Fruit fly (Drosophila melanogaster): ENCODE measurements around the gene CG2258.

The CG2258 gene

DNA sequence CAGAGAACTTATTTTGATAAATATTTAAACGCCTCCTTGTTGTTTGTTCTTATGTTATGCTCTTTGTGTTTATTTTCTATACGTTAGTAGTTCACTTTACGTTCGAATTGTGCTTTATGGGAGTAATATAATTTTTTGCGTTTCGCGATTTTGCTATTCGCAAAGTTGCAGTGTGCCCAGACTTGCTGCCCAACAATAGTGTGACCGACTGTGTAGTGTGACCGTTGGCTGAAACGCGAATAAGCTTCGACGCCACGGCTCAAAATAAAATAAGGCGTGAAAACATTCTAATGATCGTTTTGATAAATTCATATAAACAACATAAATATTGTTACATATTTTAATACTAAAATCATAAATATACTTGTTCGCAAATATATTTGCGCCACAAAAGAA lies 40.2 kb upstream of the CG2258 start, which contains the start of gene Smox:
Gene Smox, minus strand, starts transcription at position 213 of the 396 bp plus-strand sequence.
- TF ChIP-seq CG1620 (GFP tag; optimal IDR thresholded peaks at IDR 0.05) (no peak), CG11617 (GFP tag; optimal IDR thresholded peaks at IDR 0.05) (no peak), CG14711 (tag; optimal IDR thresholded peaks at IDR 0.05) (peak; percentile 22), ovo (GFP tag; optimal IDR thresholded peaks at IDR 0.05) (no peak), pad (GFP tag; optimal IDR thresholded peaks at IDR 0.05) (no peak), CG33017 (tag; optimal IDR thresholded peaks at IDR 0.05) (peak; percentile 18), CG5204 (GFP tag; optimal IDR thresholded peaks at IDR 0.05) (no peak)

DNA sequence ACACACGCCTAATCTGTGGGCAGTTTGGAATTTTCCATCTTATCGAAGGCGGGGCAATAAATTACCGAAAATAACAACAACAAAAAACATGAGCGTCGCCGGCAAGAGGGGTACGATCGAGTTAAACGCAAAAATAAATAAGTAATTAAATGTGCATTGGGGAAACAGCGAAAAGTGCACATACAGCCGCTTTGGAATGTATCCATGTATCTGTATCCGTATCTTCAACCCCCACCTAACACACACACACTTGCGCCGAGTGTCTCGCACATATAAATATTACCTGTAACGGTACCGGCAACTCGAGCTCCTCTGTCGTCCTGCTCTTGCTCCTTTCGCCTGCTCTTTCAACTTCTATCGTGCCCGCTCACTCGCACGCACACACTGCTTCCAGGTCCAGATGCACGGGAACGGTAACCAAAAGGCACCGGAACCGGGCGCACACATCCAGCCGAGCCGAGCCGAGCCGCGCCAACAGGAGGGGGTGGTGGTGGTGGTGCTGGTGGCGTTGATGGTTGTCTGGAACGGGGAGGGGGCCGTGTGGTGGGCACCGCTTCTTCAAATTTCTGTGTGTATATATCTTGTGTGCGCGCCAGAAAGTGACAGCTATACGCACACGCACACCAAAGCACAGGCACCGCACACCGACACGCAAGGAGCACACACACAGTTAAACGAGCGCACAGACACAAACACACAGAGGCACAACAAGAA lies 39.6 kb upstream of the CG2258 start:
- TF ChIP-seq cnc (optimal IDR thresholded peaks at IDR 0.05): no peak
- no peak for TF ChIP-seq Hr96 (GFP tag; optimal IDR thresholded peaks at IDR 0.05)
- TF ChIP-seq CG12768 (GFP tag; optimal IDR thresholded peaks at IDR 0.05): peak; percentile 38
- TF ChIP-seq Clk (GFP tag; optimal IDR thresholded peaks at IDR 0.05): no peak
- peak; percentile 57 for TF ChIP-seq CG11617 (GFP tag; optimal IDR thresholded peaks at IDR 0.05)
- TF ChIP-seq bab1 (GFP tag; optimal IDR thresholded peaks at IDR 0.05): no peak
- TF ChIP-seq toe (GFP tag; optimal IDR thresholded peaks at IDR 0.05): no peak
- TF ChIP-seq cic (GFP tag; optimal IDR thresholded peaks at IDR 0.05): peak; percentile 43
- peak; percentile 16 for TF ChIP-seq CG7101 (tag; optimal IDR thresholded peaks at IDR 0.05)
- no peak for TF ChIP-seq CG33017 (tag; optimal IDR thresholded peaks at IDR 0.05)
- no peak for TF ChIP-seq CG14711 (tag; optimal IDR thresholded peaks at IDR 0.05)
- peak; percentile 97 for TF ChIP-seq ovo (GFP tag; optimal IDR thresholded peaks at IDR 0.05)
- TF ChIP-seq Crg-1 (GFP tag; optimal IDR thresholded peaks at IDR 0.05): peak; percentile 8
- TF ChIP-seq pad (GFP tag; optimal IDR thresholded peaks at IDR 0.05): peak; percentile 98
- TF ChIP-seq Mnt (GFP tag; optimal IDR thresholded peaks at IDR 0.05): peak; percentile 44
- peak; percentile 84 for TF ChIP-seq tj (GFP tag; optimal IDR thresholded peaks at IDR 0.05)
- TF ChIP-seq CG7045 (GFP tag; optimal IDR thresholded peaks at IDR 0.05): no peak

DNA sequence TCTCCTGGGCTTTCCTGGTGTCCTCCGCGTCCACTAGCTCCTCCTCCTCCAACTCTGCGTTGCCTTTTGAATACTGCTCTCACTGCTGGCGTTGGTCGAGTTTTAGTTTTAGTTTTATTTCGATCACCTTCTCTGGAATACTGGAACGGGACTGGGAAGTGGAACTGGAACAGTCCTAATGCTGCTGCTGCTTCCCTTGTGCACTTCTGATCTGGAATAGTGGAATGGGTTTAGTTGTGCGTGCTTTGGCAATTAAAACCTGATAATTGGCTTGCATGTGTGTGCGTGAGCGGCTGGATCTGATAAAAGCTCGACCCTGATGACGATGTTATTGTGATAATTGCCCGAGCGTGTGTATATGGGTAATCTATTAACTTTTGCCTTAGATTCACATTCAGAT lies 38.8 kb upstream of the CG2258 start:
- no peak for TF ChIP-seq CG7101 (tag; optimal IDR thresholded peaks at IDR 0.05)
- TF ChIP-seq Crg-1 (GFP tag; optimal IDR thresholded peaks at IDR 0.05): no peak
- TF ChIP-seq CG1620 (GFP tag; optimal IDR thresholded peaks at IDR 0.05): no peak
- no peak for TF ChIP-seq CG7045 (GFP tag; optimal IDR thresholded peaks at IDR 0.05)
- no peak for TF ChIP-seq Hr96 (GFP tag; optimal IDR thresholded peaks at IDR 0.05)
- TF ChIP-seq pad (GFP tag; optimal IDR thresholded peaks at IDR 0.05): no peak
- no peak for TF ChIP-seq Mnt (GFP tag; optimal IDR thresholded peaks at IDR 0.05)
- TF ChIP-seq CG33017 (tag; optimal IDR thresholded peaks at IDR 0.05): no peak

DNA sequence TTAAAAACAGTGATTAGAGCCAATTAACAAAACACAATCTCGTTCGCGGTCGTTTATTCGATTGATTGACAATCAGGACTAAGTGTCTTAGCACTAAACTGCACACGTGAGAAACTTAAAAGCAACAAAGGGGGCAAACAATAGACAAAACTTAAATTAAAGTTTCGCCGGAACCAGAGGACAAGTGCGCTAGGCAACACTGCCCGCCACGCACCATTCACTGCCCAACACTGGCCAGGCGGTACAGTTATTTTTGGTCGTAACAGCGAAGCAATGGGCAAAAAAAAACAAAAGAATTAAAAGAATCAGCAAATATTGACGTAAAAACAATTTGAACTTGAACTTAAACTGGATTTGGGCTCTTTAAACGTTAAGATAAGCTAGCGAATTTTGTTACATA lies 35.4 kb upstream of the CG2258 start:
- TF ChIP-seq bab1 (GFP tag; optimal IDR thresholded peaks at IDR 0.05): no peak
- TF ChIP-seq CG33017 (tag; optimal IDR thresholded peaks at IDR 0.05): no peak
- no peak for TF ChIP-seq CG7045 (GFP tag; optimal IDR thresholded peaks at IDR 0.05)
- TF ChIP-seq CG7101 (tag; optimal IDR thresholded peaks at IDR 0.05): no peak
- no peak for TF ChIP-seq tj (GFP tag; optimal IDR thresholded peaks at IDR 0.05)
- TF ChIP-seq toe (GFP tag; optimal IDR thresholded peaks at IDR 0.05): no peak
- TF ChIP-seq Clk (GFP tag; optimal IDR thresholded peaks at IDR 0.05): no peak
- TF ChIP-seq CG1620 (GFP tag; optimal IDR thresholded peaks at IDR 0.05): no peak
- no peak for TF ChIP-seq CG5204 (GFP tag; optimal IDR thresholded peaks at IDR 0.05)
- TF ChIP-seq Crg-1 (GFP tag; optimal IDR thresholded peaks at IDR 0.05): no peak
- no peak for TF ChIP-seq ovo (GFP tag; optimal IDR thresholded peaks at IDR 0.05)
- TF ChIP-seq kay (GFP tag; ENCODE audit: borderline replicate concordance): no peak
- TF ChIP-seq CG14711 (tag; optimal IDR thresholded peaks at IDR 0.05): no peak
- no peak for TF ChIP-seq CG12768 (GFP tag; optimal IDR thresholded peaks at IDR 0.05)
- no peak for TF ChIP-seq Hr96 (GFP tag; optimal IDR thresholded peaks at IDR 0.05)
- TF ChIP-seq pad (GFP tag; optimal IDR thresholded peaks at IDR 0.05): no peak
- TF ChIP-seq Mnt (GFP tag; optimal IDR thresholded peaks at IDR 0.05): no peak
- no peak for TF ChIP-seq cnc (optimal IDR thresholded peaks at IDR 0.05)
- TF ChIP-seq CG11617 (GFP tag; optimal IDR thresholded peaks at IDR 0.05): no peak
- no peak for TF ChIP-seq cic (GFP tag; optimal IDR thresholded peaks at IDR 0.05)

DNA sequence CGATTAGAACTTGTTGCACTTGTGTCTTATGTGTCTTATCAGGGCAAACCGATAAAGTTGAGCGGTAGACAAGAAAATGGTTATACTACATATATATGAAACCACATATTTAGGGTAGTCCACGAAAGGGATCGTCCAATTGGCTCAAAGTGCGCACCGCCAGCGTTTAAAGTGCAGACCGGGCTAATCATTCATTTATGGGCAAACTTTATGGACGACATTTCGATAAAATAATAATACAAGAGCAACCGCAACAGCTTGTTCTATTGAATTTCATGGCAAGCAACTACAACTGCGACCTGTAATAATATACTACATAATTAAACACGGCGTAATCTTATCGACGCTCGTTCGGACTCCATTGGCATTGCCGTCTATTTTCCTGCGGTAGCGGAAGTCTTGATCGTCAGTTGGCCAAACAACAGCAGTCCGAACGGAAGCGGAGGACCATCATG lies 33.6 kb upstream of the CG2258 start, which contains the start of the genes cyr and CG2120:
Gene cyr, minus strand, starts transcription at position 294 of the 455 bp plus-strand sequence.
Gene CG2120, plus strand, starts transcription at position 405 of the 455 bp plus-strand sequence.
- TF ChIP-seq cnc (optimal IDR thresholded peaks at IDR 0.05): no peak

DNA sequence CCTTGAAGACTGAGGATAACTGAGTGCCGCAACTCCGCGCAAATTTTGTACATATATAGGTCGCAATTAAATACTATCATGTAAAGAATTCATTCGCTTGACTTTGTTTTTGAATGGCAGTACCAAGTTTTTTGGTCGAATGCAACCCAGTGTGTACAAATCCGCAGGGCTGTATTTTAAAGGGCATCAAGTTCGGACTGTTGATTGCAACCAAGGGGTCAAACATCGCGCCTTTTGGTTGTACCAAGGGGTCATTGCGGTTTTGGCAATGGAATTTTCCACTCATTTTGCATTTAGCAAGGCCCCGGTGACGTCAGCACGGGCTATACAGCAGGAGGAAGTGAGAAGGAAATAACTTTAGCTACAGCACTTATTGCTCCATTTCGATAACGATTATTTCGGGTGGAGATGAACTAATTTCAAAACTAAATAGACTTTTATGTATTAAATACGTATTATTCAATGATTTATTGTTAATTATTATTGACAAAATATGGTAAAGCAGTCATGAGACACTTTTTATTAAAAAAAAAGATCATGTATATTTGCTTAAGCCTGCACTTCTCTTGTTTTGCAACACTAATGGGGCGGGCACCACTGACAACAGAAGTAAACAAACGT lies 29.9 kb upstream of the CG2258 start, which contains the start of gene CG10958:
Gene CG10958, plus strand, starts transcription at position 593 of the 621 bp plus-strand sequence.
- TF ChIP-seq CG12768 (GFP tag; optimal IDR thresholded peaks at IDR 0.05) (peak; percentile 40), Mnt (GFP tag; optimal IDR thresholded peaks at IDR 0.05) (peak; percentile 77), CG14711 (tag; optimal IDR thresholded peaks at IDR 0.05) (peak; percentile 80), tj (GFP tag; optimal IDR thresholded peaks at IDR 0.05) (peak; percentile 83), CG7045 (GFP tag; optimal IDR thresholded peaks at IDR 0.05) (no peak), pad (GFP tag; optimal IDR thresholded peaks at IDR 0.05) (peak; percentile 50), CG33017 (tag; optimal IDR thresholded peaks at IDR 0.05) (peak; percentile 45), kay (GFP tag; ENCODE audit: borderline replicate concordance) (no peak), CG11617 (GFP tag; optimal IDR thresholded peaks at IDR 0.05) (peak; percentile 74), CG7101 (tag; optimal IDR thresholded peaks at IDR 0.05) (peak; percentile 82), cnc (optimal IDR thresholded peaks at IDR 0.05) (no peak), CG5204 (GFP tag; optimal IDR thresholded peaks at IDR 0.05) (no peak), Crg-1 (GFP tag; optimal IDR thresholded peaks at IDR 0.05) (peak; percentile 62), bab1 (GFP tag; optimal IDR thresholded peaks at IDR 0.05) (peak; percentile 82), ovo (GFP tag; optimal IDR thresholded peaks at IDR 0.05) (peak; percentile 42), CG1620 (GFP tag; optimal IDR thresholded peaks at IDR 0.05) (peak; percentile 59), toe (GFP tag; optimal IDR thresholded peaks at IDR 0.05) (peak; percentile 18)
